Fruit fly (Drosophila melanogaster): Measurements from ENCODE around the gene CG8209.

CG8209 gene

DNA sequence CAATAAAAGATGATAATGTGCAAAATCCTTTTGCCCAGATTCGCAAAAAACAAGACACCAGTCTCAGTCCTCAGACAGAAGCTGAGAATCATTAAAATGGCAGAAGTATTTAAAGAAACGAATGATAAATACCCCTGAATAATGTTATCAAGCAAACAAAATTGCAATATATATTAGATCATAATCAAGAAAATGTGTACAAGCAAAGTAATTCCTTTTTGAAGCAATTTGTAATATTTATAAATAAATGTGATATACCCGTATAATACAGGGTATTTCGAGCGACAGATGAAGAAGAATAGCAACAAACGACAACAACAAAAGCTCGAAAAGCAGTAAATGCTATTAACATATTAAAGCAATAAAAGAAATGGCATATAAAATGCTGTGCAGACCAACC is 18.1 kb upstream of the CG8209 start (continued):
- TF ChIP-seq nerfin-1 (tag; optimal IDR thresholded peaks at IDR 0.05) = no peak
- peak; percentile 17 for TF ChIP-seq CG9727 (GFP tag; optimal IDR thresholded peaks at IDR 0.05)
- no peak for TF ChIP-seq hb (GFP tag; IDR thresholded peaks at IDR 0.05; ENCODE audit: partially characterized antibody)
- TF ChIP-seq caup (GFP tag; optimal IDR thresholded peaks at IDR 0.05; ENCODE audit: severe bottlenecking) = no peak
- no peak for TF ChIP-seq esg (GFP tag; conservative IDR thresholded peaks at IDR 0.05)
- TF ChIP-seq corto (GFP tag; optimal IDR thresholded peaks at IDR 0.05) = no peak
- TF ChIP-seq Dll (GFP tag; IDR thresholded peaks at IDR 0.05; ENCODE audit: partially characterized antibody) = no peak
- TF ChIP-seq jumu (GFP tag; optimal IDR thresholded peaks at IDR 0.05) = no peak
- no peak for TF ChIP-seq chm (GFP tag; IDR thresholded peaks at IDR 0.05)
- no peak for TF ChIP-seq bcd (GFP tag; optimal IDR thresholded peaks at IDR 0.05)
- TF ChIP-seq CG42726 (GFP tag; IDR thresholded peaks at IDR 0.05; ENCODE audit: partially characterized antibody) = no peak
- no peak for TF ChIP-seq CG12744 (GFP tag; optimal IDR thresholded peaks at IDR 0.05)
- TF ChIP-seq Aef1 (GFP tag; IDR thresholded peaks at IDR 0.05) = no peak
- no peak for TF ChIP-seq MBD-R2 (GFP tag; IDR thresholded peaks at IDR 0.05)
- TF ChIP-seq sd (tag; optimal IDR thresholded peaks at IDR 0.05) = no peak
- TF ChIP-seq Doc3 (GFP tag; IDR thresholded peaks at IDR 0.05; ENCODE audit: partially characterized antibody) = no peak
- 0 out of 3 replicates have a peak, but pooled peaks have one; percentile 45 for TF ChIP-seq CG17361 (GFP tag; IDR thresholded peaks at IDR 0.05)
- TF ChIP-seq cato (GFP tag; optimal IDR thresholded peaks at IDR 0.05; ENCODE audit: borderline replicate concordance) = no peak
- no peak for TF ChIP-seq nom (GFP tag; optimal IDR thresholded peaks at IDR 0.05)
- TF ChIP-seq ro (GFP tag; IDR thresholded peaks at IDR 0.05) = no peak
- TF ChIP-seq grn (GFP tag; optimal IDR thresholded peaks at IDR 0.05) = no peak
- TF ChIP-seq luna (GFP tag; optimal IDR thresholded peaks at IDR 0.05) = no peak
- no peak for TF ChIP-seq CG17186 (GFP tag; optimal IDR thresholded peaks at IDR 0.05)
- no peak for TF ChIP-seq run (tag; optimal IDR thresholded peaks at IDR 0.05)
- TF ChIP-seq CG8765 (GFP tag; IDR thresholded peaks at IDR 0.05) = no peak
- no peak for TF ChIP-seq al (GFP tag; IDR thresholded peaks at IDR 0.05)
- no peak for TF ChIP-seq Myb (GFP tag; optimal IDR thresholded peaks at IDR 0.05)
- TF ChIP-seq Antp (GFP tag; optimal IDR thresholded peaks at IDR 0.05) = no peak
- no peak for TF ChIP-seq pita (GFP tag; optimal IDR thresholded peaks at IDR 0.05)
- TF ChIP-seq Xbp1 (GFP tag; optimal IDR thresholded peaks at IDR 0.05) = peak; percentile 15
- no peak for TF ChIP-seq Kr (GFP tag; optimal IDR thresholded peaks at IDR 0.05)
- TF ChIP-seq mld (GFP tag; IDR thresholded peaks at IDR 0.05; ENCODE audit: partially characterized antibody) = no peak
- no peak for TF ChIP-seq Hsf (GFP tag; optimal IDR thresholded peaks at IDR 0.05)
- TF ChIP-seq mirr (GFP tag; optimal IDR thresholded peaks at IDR 0.05) = no peak
- TF ChIP-seq wor (GFP tag; IDR thresholded peaks at IDR 0.05) = no peak
- no peak for TF ChIP-seq CG4617 (GFP tag; optimal IDR thresholded peaks at IDR 0.05; ENCODE audit: borderline replicate concordance)
- peak; percentile 30 for TF ChIP-seq CG10267 (tag; optimal IDR thresholded peaks at IDR 0.05)
- TF ChIP-seq lbe (GFP tag; optimal IDR thresholded peaks at IDR 0.05) = no peak
- TF ChIP-seq CG17328 (GFP tag; IDR thresholded peaks at IDR 0.05) = 0 out of 2 replicates have a peak, but pooled peaks have one; percentile 19
- TF ChIP-seq CG12219 (GFP tag; optimal IDR thresholded peaks at IDR 0.05) = no peak
- no peak for TF ChIP-seq sim (GFP tag; IDR thresholded peaks at IDR 0.05)
- TF ChIP-seq Lhr (GFP tag; optimal IDR thresholded peaks at IDR 0.05) = no peak
- no peak for TF ChIP-seq kay (GFP tag; optimal IDR thresholded peaks at IDR 0.05)
- no peak for TF ChIP-seq rib (GFP tag; IDR thresholded peaks at IDR 0.05)
- TF ChIP-seq tll (GFP tag; optimal IDR thresholded peaks at IDR 0.05) = no peak
- TF ChIP-seq zfh2 (GFP tag; optimal IDR thresholded peaks at IDR 0.05) = no peak
- no peak for TF ChIP-seq crc (GFP tag; optimal IDR thresholded peaks at IDR 0.05)
- TF ChIP-seq Nf-YB (GFP tag; optimal IDR thresholded peaks at IDR 0.05) = no peak
- TF ChIP-seq Doc2 (GFP tag; IDR thresholded peaks at IDR 0.05) = no peak
- no peak for TF ChIP-seq toy (GFP tag; IDR thresholded peaks at IDR 0.05)
- no peak for TF ChIP-seq ftz-f1 (GFP tag; optimal IDR thresholded peaks at IDR 0.05)
